Fruit fly (Drosophila melanogaster): Measurements from ENCODE around the gene Msr-110.

Msr-110 gene

dm6 chr3L:5542772-5543371, 34.3 kb downstream of the Msr-110 start:
- TF ChIP-seq Eip93F (GFP tag; optimal IDR thresholded peaks at IDR 0.05) (no peak), CG3032 (tag; optimal IDR thresholded peaks at IDR 0.05) (no peak), spab (GFP tag; optimal IDR thresholded peaks at IDR 0.05) (no peak), vri (GFP tag; optimal IDR thresholded peaks at IDR 0.05) (no peak), lz (GFP tag; optimal IDR thresholded peaks at IDR 0.05) (no peak), Hr4 (GFP tag; optimal IDR thresholded peaks at IDR 0.05) (no peak), Blimp-1 (GFP tag; optimal IDR thresholded peaks at IDR 0.05) (no peak), CG11294 (GFP tag; IDR thresholded peaks at IDR 0.05) (no peak), fd85E (GFP tag; optimal IDR thresholded peaks at IDR 0.05) (no peak), CG34406 (GFP tag; optimal IDR thresholded peaks at IDR 0.05) (no peak), Met (GFP tag; optimal IDR thresholded peaks at IDR 0.05) (no peak), OdsH (GFP tag; optimal IDR thresholded peaks at IDR 0.05) (no peak)

DNA sequence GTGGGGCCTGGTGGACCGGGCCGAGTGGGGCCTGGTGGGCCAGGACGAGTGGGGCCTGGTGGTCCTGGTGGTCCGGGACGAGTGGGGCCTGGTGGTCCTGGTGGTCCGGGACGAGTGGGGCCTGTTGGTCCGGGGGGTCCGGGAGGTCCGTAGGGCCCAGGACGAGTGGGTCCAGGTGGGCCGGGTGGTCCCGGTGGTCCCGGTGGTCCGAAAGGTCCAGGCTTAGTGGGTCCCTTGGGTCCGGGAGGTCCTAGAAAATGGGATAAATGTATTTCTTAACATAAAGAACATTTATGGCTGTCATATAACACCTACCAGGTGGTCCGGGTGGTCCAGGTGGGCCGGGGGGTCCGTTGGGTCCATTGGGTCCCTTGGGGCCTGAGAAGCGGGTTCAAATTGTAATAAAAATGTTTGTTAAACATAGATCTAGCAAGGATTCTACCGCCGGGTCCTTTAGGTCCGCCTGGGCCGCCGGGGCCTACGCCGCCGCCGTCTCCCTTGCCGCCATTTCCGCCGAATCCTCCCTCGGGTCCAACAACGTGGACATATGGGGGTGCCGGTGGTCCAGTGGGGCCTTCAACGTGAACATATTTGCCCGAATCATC, 36.4 kb downstream of the Msr-110 start:
- TF ChIP-seq vri (GFP tag; optimal IDR thresholded peaks at IDR 0.05) (no peak), CG6808 (GFP tag; optimal IDR thresholded peaks at IDR 0.05) (no peak), CG10669 (GFP tag; optimal IDR thresholded peaks at IDR 0.05) (no peak), Smox (GFP tag; optimal IDR thresholded peaks at IDR 0.05) (no peak), CG15336 (GFP tag; IDR thresholded peaks at IDR 0.05) (no peak), CG6854 (GFP tag; optimal IDR thresholded peaks at IDR 0.05) (no peak), topi (GFP tag; optimal IDR thresholded peaks at IDR 0.05) (no peak), CG32006 (GFP tag; optimal IDR thresholded peaks at IDR 0.05) (no peak), Lpt (GFP tag; optimal IDR thresholded peaks at IDR 0.05) (no peak), ss (GFP tag; optimal IDR thresholded peaks at IDR 0.05) (no peak), fd59A (GFP tag; optimal IDR thresholded peaks at IDR 0.05) (no peak)

DNA sequence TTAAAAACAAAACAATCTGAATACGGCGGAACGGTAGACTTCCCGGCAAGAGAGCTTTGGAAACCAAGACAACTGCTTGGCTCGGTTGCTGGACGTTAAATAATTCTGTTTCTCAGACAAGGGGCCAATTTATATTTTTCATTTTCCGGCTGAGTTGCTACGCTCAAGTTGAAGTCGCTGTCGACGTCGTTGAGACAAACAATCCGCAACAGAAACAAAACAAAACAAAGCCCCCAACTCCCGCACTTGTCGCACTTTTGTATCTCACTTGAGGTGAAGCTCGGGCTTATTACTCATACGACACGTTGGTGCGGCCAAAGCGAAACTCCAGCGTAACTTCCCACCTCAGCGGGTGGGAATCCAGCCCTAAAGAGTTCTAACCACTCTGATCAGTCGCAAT, 41.5 kb downstream of the Msr-110 start, which contains the start of gene CG13285:
Gene CG13285, minus strand, starts transcription at position 101 of the 400 bp plus-strand sequence.
- no peak for TF ChIP-seq dsx (GFP tag; optimal IDR thresholded peaks at IDR 0.05; ENCODE audit: poor library complexity, severe bottlenecking)
- TF ChIP-seq Smox (GFP tag; optimal IDR thresholded peaks at IDR 0.05) = no peak
- no peak for TF ChIP-seq CG4318 (GFP tag; optimal IDR thresholded peaks at IDR 0.05)
- no peak for TF ChIP-seq Eip78C (GFP tag)
- no peak for TF ChIP-seq Sox14 (GFP tag; optimal IDR thresholded peaks at IDR 0.05)
- no peak for TF ChIP-seq CG11294 (GFP tag; IDR thresholded peaks at IDR 0.05)

- TF ChIP-seq Sox14 (GFP tag; optimal IDR thresholded peaks at IDR 0.05) = no peak
- no peak for TF ChIP-seq CG4318 (GFP tag; optimal IDR thresholded peaks at IDR 0.05)
- no peak for TF ChIP-seq CG31627 (GFP tag; optimal IDR thresholded peaks at IDR 0.05)
- TF ChIP-seq CG16779 (tag; optimal IDR thresholded peaks at IDR 0.05) = no peak
Measured at dm6 chr3L:5534253-5534652, 42.9 kb downstream of the Msr-110 start.

DNA sequence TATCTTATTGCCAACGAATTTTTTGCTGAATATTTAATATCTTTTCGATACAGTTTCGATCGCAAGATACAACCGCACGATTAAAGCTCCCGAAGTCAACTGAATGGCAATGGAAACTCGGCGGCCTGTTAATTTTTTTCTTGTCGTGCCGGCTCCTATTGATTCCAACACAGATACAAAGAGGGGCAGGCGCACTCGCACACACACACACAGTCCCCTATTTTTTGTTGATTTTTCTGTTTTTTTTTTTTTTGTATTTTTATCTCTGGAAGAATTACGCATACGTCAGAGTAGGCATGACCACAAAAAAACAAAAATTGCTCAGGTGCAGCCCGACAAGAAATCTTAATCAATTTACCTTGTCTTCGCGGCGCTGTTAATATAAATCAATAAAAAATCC, 47.9 kb downstream of the Msr-110 start, which contains the start of gene Lkr:
Gene Lkr, minus strand, starts transcription at position 101 of the 400 bp plus-strand sequence.
- TF ChIP-seq Hr4 (GFP tag; optimal IDR thresholded peaks at IDR 0.05) (no peak), Eip78C (GFP tag) (no peak)

dm6 chr3L:5522904-5523428, 54.2 kb downstream of the Msr-110 start:
- no peak for TF ChIP-seq dsx (GFP tag; optimal IDR thresholded peaks at IDR 0.05; ENCODE audit: poor library complexity, severe bottlenecking)
- no peak for TF ChIP-seq CG6276 (GFP tag; optimal IDR thresholded peaks at IDR 0.05)
- TF ChIP-seq achi (GFP tag; optimal IDR thresholded peaks at IDR 0.05) = no peak
- TF ChIP-seq Smox (GFP tag; optimal IDR thresholded peaks at IDR 0.05) = no peak
- no peak for TF ChIP-seq CG31627 (GFP tag; optimal IDR thresholded peaks at IDR 0.05)
- TF ChIP-seq fkh (GFP tag; optimal IDR thresholded peaks at IDR 0.05) = no peak
- TF ChIP-seq esn (GFP tag; optimal IDR thresholded peaks at IDR 0.05) = no peak
- no peak for TF ChIP-seq acj6 (GFP tag; optimal IDR thresholded peaks at IDR 0.05)
- no peak for TF ChIP-seq fd85E (GFP tag; optimal IDR thresholded peaks at IDR 0.05)
- TF ChIP-seq vri (GFP tag; optimal IDR thresholded peaks at IDR 0.05) = no peak
- TF ChIP-seq Sox14 (GFP tag; optimal IDR thresholded peaks at IDR 0.05) = no peak
- TF ChIP-seq CG8119 (GFP tag; IDR thresholded peaks at IDR 0.05) = no peak
- TF ChIP-seq CG4318 (GFP tag; optimal IDR thresholded peaks at IDR 0.05) = no peak
- TF ChIP-seq CG34406 (GFP tag; optimal IDR thresholded peaks at IDR 0.05) = no peak
- TF ChIP-seq lz (GFP tag; optimal IDR thresholded peaks at IDR 0.05) = no peak

All from whole organism, prepupa.